Worm (Caenorhabditis elegans): ENCODE data around the gene gcy-25.
A peak's percentile ranks its signal among the peaks of the same experiment; 100 is the strongest.

gcy-25 gene

DNA sequence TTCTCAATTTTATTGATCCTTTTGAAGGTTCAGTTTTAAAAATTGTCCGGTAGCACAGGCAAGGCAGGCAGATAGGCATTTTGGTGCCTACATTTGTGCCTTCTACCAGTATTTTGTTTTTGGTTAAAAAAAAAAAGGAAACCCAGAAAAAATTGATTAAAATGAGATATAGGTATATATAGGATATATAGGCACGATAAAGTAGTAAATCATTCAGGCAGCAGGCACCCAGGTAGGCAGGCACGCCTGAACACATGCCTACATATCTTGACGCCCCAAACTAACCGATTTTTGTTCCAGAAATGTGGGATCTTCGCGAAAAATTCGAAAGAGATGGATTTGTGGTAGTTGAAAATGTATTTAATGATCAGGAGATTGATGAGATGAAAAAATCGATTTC, 57.5 kb downstream of the gcy-25 start, which contains the start of gene Y105C5B.9:
Gene Y105C5B.9, plus strand, starts transcription at position 301 of the 400 bp plus-strand sequence.
- TF ChIP-seq ztf-11 (tag; optimal IDR thresholded peaks at IDR 0.05) (no peak), nhr-76 (tag; optimal IDR thresholded peaks at IDR 0.05) (no peak), nhr-20 (tag; optimal IDR thresholded peaks at IDR 0.05) (no peak), blmp-1 (tag; optimal IDR thresholded peaks at IDR 0.05) (no peak), nhr-19 (GFP tag; conservative IDR thresholded peaks at IDR 0.05) (no peak), sox-4 (tag; optimal IDR thresholded peaks at IDR 0.05) (no peak), ces-1 (GFP tag; optimal IDR thresholded peaks at IDR 0.05) (no peak), ama-1 (optimal IDR thresholded peaks at IDR 0.05) (no peak), pqm-1 (tag; optimal IDR thresholded peaks at IDR 0.05) (no peak), ets-5 (GFP tag; IDR thresholded peaks at IDR 0.05) (no peak), jun-1 (tag; optimal IDR thresholded peaks at IDR 0.05) (no peak), lir-3 (tag; optimal IDR thresholded peaks at IDR 0.05; ENCODE audit: poor library complexity) (no peak), alr-1 (tag; optimal IDR thresholded peaks at IDR 0.05; ENCODE audit: borderline replicate concordance) (no peak), nhr-84 (tag; optimal IDR thresholded peaks at IDR 0.05) (no peak), nhr-90 (tag; optimal IDR thresholded peaks at IDR 0.05; ENCODE audit: poor library complexity) (no peak)

DNA sequence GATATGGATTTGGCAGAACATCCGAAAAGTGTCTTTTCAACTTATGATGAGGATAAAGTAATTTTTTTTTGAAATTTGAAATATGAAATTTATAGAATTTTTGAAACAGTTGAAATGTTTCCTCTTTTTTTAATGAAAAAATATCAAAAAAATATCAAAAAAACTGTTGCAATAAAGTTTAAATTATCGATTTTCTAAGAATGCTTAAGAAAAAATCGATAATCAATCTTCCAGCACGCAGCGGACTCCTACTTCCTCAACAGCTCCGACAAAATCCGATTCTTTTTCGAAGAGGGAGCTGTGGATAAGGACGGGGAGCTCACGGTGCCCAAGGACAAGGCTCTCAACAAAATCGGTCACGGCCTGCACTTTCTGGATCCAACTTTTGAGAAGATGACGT, 58.0 kb downstream of the gcy-25 start:
- TF ChIP-seq unc-86 (tag; optimal IDR thresholded peaks at IDR 0.05) = no peak
- TF ChIP-seq ceh-82 (tag; optimal IDR thresholded peaks at IDR 0.05) = no peak
- TF ChIP-seq tlp-1 (tag; optimal IDR thresholded peaks at IDR 0.05) = no peak
- no peak for TF ChIP-seq fkh-10 (GFP tag; optimal IDR thresholded peaks at IDR 0.05)
- no peak for TF ChIP-seq ceh-8 (GFP tag; optimal IDR thresholded peaks at IDR 0.05)
- no peak for TF ChIP-seq elt-2 (tag; optimal IDR thresholded peaks at IDR 0.05)
- TF ChIP-seq ceh-90 (tag; optimal IDR thresholded peaks at IDR 0.05) = no peak
- TF ChIP-seq nhr-12 (tag; optimal IDR thresholded peaks at IDR 0.05) = no peak
- TF ChIP-seq egl-13 (tag; optimal IDR thresholded peaks at IDR 0.05) = no peak
- TF ChIP-seq nhr-85 (tag) = no peak
- TF ChIP-seq ztf-4 (tag; optimal IDR thresholded peaks at IDR 0.05) = no peak
- no peak for TF ChIP-seq nhr-11 (tag; optimal IDR thresholded peaks at IDR 0.05)
- TF ChIP-seq skn-1 (tag; optimal IDR thresholded peaks at IDR 0.05) = no peak

DNA sequence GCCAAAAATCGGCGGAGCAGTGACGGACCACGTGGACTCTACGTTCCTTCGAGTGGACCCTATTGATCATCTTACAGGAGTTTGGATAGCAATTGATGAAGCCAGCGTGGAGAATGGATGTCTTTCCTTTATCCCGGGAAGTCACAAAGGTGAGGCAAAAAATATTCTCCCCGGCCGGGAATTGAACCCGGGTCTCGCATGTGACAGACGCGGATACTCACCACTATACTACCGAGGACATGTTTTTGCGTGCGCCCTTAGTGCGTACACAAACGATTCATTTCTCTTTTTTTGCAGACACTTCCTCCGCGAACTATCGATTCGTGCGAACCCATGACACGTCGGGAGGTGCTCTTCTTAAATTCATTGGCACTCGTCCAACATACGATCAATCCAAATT, 58.4 kb downstream of the gcy-25 start:
- peak; percentile 5 for TF ChIP-seq nhr-20 (tag; optimal IDR thresholded peaks at IDR 0.05)
- no peak for TF ChIP-seq pqm-1 (tag; optimal IDR thresholded peaks at IDR 0.05)
- TF ChIP-seq C04F5.9 (tag; optimal IDR thresholded peaks at IDR 0.05) = no peak
- peak in 1 of 2 experiments; percentile 37 for TF ChIP-seq mdl-1 (tag; optimal IDR thresholded peaks at IDR 0.05)
- TF ChIP-seq unc-62 (GFP tag; optimal IDR thresholded peaks at IDR 0.05) = no peak
- no peak for TF ChIP-seq mep-1 (tag; optimal IDR thresholded peaks at IDR 0.05)
- peak; percentile 11 for TF ChIP-seq nhr-71 (tag; optimal IDR thresholded peaks at IDR 0.05)
- no peak for TF ChIP-seq fkh-8 (tag; optimal IDR thresholded peaks at IDR 0.05)
- TF ChIP-seq lin-13 (GFP tag; optimal IDR thresholded peaks at IDR 0.05) = no peak
- TF ChIP-seq nhr-11 (tag; optimal IDR thresholded peaks at IDR 0.05) = no peak
- peak; percentile 17 for TF ChIP-seq nhr-77 (tag; optimal IDR thresholded peaks at IDR 0.05)
- TF ChIP-seq nhr-19 (GFP tag; conservative IDR thresholded peaks at IDR 0.05) = peak; percentile 51
- peak; percentile 17 for TF ChIP-seq nhr-90 (tag; optimal IDR thresholded peaks at IDR 0.05; ENCODE audit: poor library complexity)
- TF ChIP-seq lin-14 (GFP tag; optimal IDR thresholded peaks at IDR 0.05) = no peak
- no peak for TF ChIP-seq ztf-4 (tag; optimal IDR thresholded peaks at IDR 0.05)
- TF ChIP-seq F16B12.6 (tag; optimal IDR thresholded peaks at IDR 0.05) = no peak
- TF ChIP-seq nhr-47 (tag; optimal IDR thresholded peaks at IDR 0.05) = peak; percentile 19
- TF ChIP-seq pag-3 (tag; optimal IDR thresholded peaks at IDR 0.05; ENCODE audit: borderline replicate concordance, insufficient read depth) = no peak
- peak in 1 of 6 experiments; percentile 3 for TF ChIP-seq elt-3 (tag; optimal IDR thresholded peaks at IDR 0.05)
- TF ChIP-seq nhr-237 (tag; optimal IDR thresholded peaks at IDR 0.05) = no peak
- TF ChIP-seq nhr-85 (tag) = no peak
- no peak for TF ChIP-seq lir-3 (tag; optimal IDR thresholded peaks at IDR 0.05; ENCODE audit: poor library complexity)
- no peak for TF ChIP-seq grh-1 (GFP tag; IDR thresholded peaks at IDR 0.05)
- TF ChIP-seq C34B4.2 (tag; optimal IDR thresholded peaks at IDR 0.05) = no peak
- TF ChIP-seq egl-13 (tag; optimal IDR thresholded peaks at IDR 0.05) = no peak
- TF ChIP-seq rnt-1 (tag; optimal IDR thresholded peaks at IDR 0.05) = peak; percentile 54
- peak; percentile 45 for TF ChIP-seq snu-23 (GFP tag; optimal IDR thresholded peaks at IDR 0.05)
- TF ChIP-seq lsy-2 (tag; optimal IDR thresholded peaks at IDR 0.05) = peak in 1 of 2 experiments; percentile 36
- peak in 1 of 2 experiments; percentile 39 for TF ChIP-seq efl-1 (optimal IDR thresholded peaks at IDR 0.05)
- peak in 1 of 2 experiments; percentile 88 for TF ChIP-seq efl-1 (GFP tag; optimal IDR thresholded peaks at IDR 0.05 in 1 of 2)
- no peak for TF ChIP-seq egl-27 (tag; optimal IDR thresholded peaks at IDR 0.05)
